Fruit fly (Drosophila melanogaster): ENCODE results near the gene CG42507.

Gene CG42507

DNA sequence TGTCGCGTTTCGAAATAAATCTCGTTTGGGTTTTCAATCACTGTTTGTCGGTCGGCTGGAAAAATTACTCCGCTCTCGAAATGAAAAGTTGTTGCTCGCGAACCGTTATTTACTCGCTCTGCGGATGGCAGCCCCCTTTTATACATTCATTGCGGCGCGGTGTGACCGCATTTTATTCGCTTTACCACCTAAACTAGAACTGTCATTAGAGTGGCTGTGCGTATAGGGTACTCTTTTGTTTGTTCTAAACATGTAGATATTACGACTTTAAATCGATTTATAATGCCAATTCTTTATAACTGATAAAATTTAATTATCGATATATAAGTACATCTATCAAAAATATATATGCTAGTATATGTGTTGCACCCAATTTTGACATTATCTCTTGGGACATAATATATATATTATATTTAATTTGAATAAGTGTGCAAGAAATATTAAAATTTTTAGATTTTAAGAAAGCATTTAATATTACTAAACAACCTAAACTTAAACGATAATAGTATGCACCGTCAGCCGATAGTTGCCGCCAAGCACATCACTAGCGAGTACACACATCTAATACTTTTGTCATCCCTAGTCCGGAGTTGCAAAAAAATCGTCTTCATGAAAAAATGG lies 28.6 kb upstream of the CG42507 start, which contains the start of the genes bmm and Tdrd3 (continued):
- TF ChIP-seq CG1792 (GFP tag; optimal IDR thresholded peaks at IDR 0.05) (no peak), Nf-YA (GFP tag; IDR thresholded peaks at IDR 0.05) (no peak), danr (GFP tag; IDR thresholded peaks at IDR 0.05) (no peak), fd96Cb (tag; optimal IDR thresholded peaks at IDR 0.05) (peak; percentile 71), CG6854 (GFP tag; optimal IDR thresholded peaks at IDR 0.05) (peak; percentile 47), CG2129 (GFP tag; IDR thresholded peaks at IDR 0.05; ENCODE audit: partially characterized antibody) (peak; percentile 85; the same call in 1 of the 2 replicates), eve (GFP tag; optimal IDR thresholded peaks at IDR 0.05) (no peak), mirr (GFP tag; optimal IDR thresholded peaks at IDR 0.05) (peak; percentile 38), CG13894 (tag; optimal IDR thresholded peaks at IDR 0.05) (peak; percentile 88), CG18011 (GFP tag; optimal IDR thresholded peaks at IDR 0.05) (peak; percentile 34), ranshi (GFP tag; IDR thresholded peaks at IDR 0.05) (peak; percentile 70; the same call in 1 of the 2 replicates), Mrtf (GFP tag; IDR thresholded peaks at IDR 0.05) (peak; percentile 65; the same call in 2 of the 3 replicates), CG14014 (GFP tag; IDR thresholded peaks at IDR 0.05) (peak; percentile 77), CG13287 (GFP tag; IDR thresholded peaks at IDR 0.05; ENCODE audit: partially characterized antibody) (peak; percentile 87), CG2678 (tag; optimal IDR thresholded peaks at IDR 0.05) (peak; percentile 91), CG4617 (GFP tag; optimal IDR thresholded peaks at IDR 0.05; ENCODE audit: borderline replicate concordance) (peak; percentile 71), TFAM (GFP tag; optimal IDR thresholded peaks at IDR 0.05) (no peak), Med (GFP tag) (peak; percentile 84), CG4820 (GFP tag; optimal IDR thresholded peaks at IDR 0.05) (peak; percentile 74), CG7556 (GFP tag; optimal IDR thresholded peaks at IDR 0.05) (peak; percentile 82), Gsc (GFP tag; IDR thresholded peaks at IDR 0.05) (no peak), chif (GFP tag; optimal IDR thresholded peaks at IDR 0.05) (peak in 1 of 2 experiments; percentile 36), CG16779 (GFP tag; IDR thresholded peaks at IDR 0.05) (peak; percentile 15; the same call in 1 of the 2 replicates), hb (GFP tag; IDR thresholded peaks at IDR 0.05; ENCODE audit: partially characterized antibody) (peak; percentile 84), CG3726 (GFP tag; IDR thresholded peaks at IDR 0.05) (peak; percentile 31; the same call in 1 of the 3 replicates), dm (GFP tag; optimal IDR thresholded peaks at IDR 0.05) (no peak), jing (GFP tag; optimal IDR thresholded peaks at IDR 0.05) (no peak), HLHmδ (GFP tag; optimal IDR thresholded peaks at IDR 0.05) (peak; percentile 45), seq (GFP tag; IDR thresholded peaks at IDR 0.05) (peak; percentile 53; the same call in 1 of the 2 replicates), Ravus (GFP tag; IDR thresholded peaks at IDR 0.05) (no peak), pros (GFP tag; optimal IDR thresholded peaks at IDR 0.05) (no peak), CG3838 (GFP tag; optimal IDR thresholded peaks at IDR 0.05) (peak; percentile 48), lbe (GFP tag; optimal IDR thresholded peaks at IDR 0.05) (peak; percentile 44), gem (tag; optimal IDR thresholded peaks at IDR 0.05) (peak; percentile 91), ara (GFP tag; IDR thresholded peaks at IDR 0.05) (peak; percentile 65), zfh2 (GFP tag; optimal IDR thresholded peaks at IDR 0.05) (peak; percentile 88), Six4 (GFP tag; optimal IDR thresholded peaks at IDR 0.05) (peak; percentile 64), H2.0 (GFP tag; IDR thresholded peaks at IDR 0.05) (peak; percentile 58; the same call in 1 of the 2 replicates), CG18764 (GFP tag; optimal IDR thresholded peaks at IDR 0.05) (peak; percentile 75), hth (optimal IDR thresholded peaks at IDR 0.05) (no peak), jigr1 (GFP tag; IDR thresholded peaks at IDR 0.05) (peak; percentile 71; the same call in 1 of the 3 replicates), CG1024 (GFP tag; IDR thresholded peaks at IDR 0.05) (peak; percentile 39; the same call in 1 of the 2 replicates), ab (GFP tag; optimal IDR thresholded peaks at IDR 0.05) (no peak), Spps (tag; optimal IDR thresholded peaks at IDR 0.05) (peak; percentile 48), sc (optimal IDR thresholded peaks at IDR 0.05) (no peak), sc (GFP tag; optimal IDR thresholded peaks at IDR 0.05) (peak; percentile 27), Opbp (GFP tag; IDR thresholded peaks at IDR 0.05; ENCODE audit: partially characterized antibody) (peak; percentile 89), Nf-YC (tag; optimal IDR thresholded peaks at IDR 0.05) (peak; percentile 81), CG8281 (tag; optimal IDR thresholded peaks at IDR 0.05) (peak; percentile 22), org-1 (GFP tag; optimal IDR thresholded peaks at IDR 0.05) (peak; percentile 31)
